ENCODE assay signal across 3 worm cellular contexts in the genomic region with DNA sequence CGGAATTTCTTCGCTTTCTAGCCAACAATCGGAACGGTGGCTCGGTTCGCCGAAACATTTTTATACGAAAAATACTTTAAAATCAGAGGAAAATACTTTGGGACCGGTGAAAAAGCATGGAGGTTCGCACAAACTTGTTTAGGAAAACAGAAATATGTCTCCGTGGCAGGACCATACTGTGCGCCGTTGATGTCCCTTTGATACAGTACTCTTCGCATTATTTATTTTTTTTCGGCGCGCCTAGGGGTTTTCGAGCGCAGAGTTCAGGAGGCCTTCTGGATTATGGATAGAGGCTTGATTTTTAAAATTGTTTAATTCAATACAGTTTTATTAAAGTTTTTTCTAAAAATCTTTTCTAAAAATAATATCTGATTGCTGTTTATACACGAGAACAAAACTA.
A peak's percentile ranks its signal among the peaks of the same experiment; 100 is the strongest.
TF ChIP-seq lines count a peak whose summit lies in the region.

A gene (minus strand): TSS at position 115 of the 400 bp plus-strand sequence.

TF ChIP-seq in whole organism, L3 larva, 47 proteins besides CTCF, POLR2A, EP300 and RAD21:
- no peak for TF ChIP-seq nhr-43 (tag; optimal IDR thresholded peaks at IDR 0.05; lab: Kevin White, UChicago; ENCODE audit: poor library complexity, severe bottlenecking)
- no peak for TF ChIP-seq nhr-76 (tag; optimal IDR thresholded peaks at IDR 0.05; lab: Kevin White, UChicago)
- TF ChIP-seq elt-1 (tag; optimal IDR thresholded peaks at IDR 0.05; lab: Kevin White, UChicago), result no peak
- no peak for TF ChIP-seq nhr-23 (tag; optimal IDR thresholded peaks at IDR 0.05; lab: Kevin White, UChicago)
- TF ChIP-seq elt-3 (tag; optimal IDR thresholded peaks at IDR 0.05; lab: Kevin White, UChicago), result no peak
- no peak for TF ChIP-seq ZK546.5 (tag; optimal IDR thresholded peaks at IDR 0.05; lab: Kevin White, UChicago)
- no peak for TF ChIP-seq unc-39 (tag; optimal IDR thresholded peaks at IDR 0.05; lab: Kevin White, UChicago)
- peak; percentile 3 for TF ChIP-seq ama-1 (optimal IDR thresholded peaks at IDR 0.05; lab: Kevin White, UChicago)

TF ChIP-seq in whole organism, L4 larva, 104 proteins besides CTCF, POLR2A, EP300 and RAD21:
- TF ChIP-seq daf-8 (GFP tag; IDR thresholded peaks at IDR 0.05; lab: Robert Waterston, UW) (no peak), lin-38 (GFP tag; IDR thresholded peaks at IDR 0.05; lab: Robert Waterston, UW) (peak; percentile 14)

TF ChIP-seq in whole organism, young adult, 124 proteins besides CTCF, POLR2A, EP300 and RAD21:
- peak; percentile 16; the same call in 1 of the 2 replicates for TF ChIP-seq hmg-1.2 (GFP tag; IDR thresholded peaks at IDR 0.05; lab: Robert Waterston, UW)
- peak; percentile 71 for TF ChIP-seq efl-1 (GFP tag; optimal IDR thresholded peaks at IDR 0.05; lab: Kevin White, UChicago)
- peak; percentile 5 for TF ChIP-seq F49E8.2 (tag; optimal IDR thresholded peaks at IDR 0.05; lab: Kevin White, UChicago; ENCODE audit: insufficient read depth)
- TF ChIP-seq dpl-1 (GFP tag; optimal IDR thresholded peaks at IDR 0.05; lab: Kevin White, UChicago), result peak; percentile 36
- no peak for TF ChIP-seq ekl-4 (GFP tag; IDR thresholded peaks at IDR 0.05; lab: Robert Waterston, UW)
- peak; percentile 61; the same call in 1 of the 2 replicates for TF ChIP-seq ceh-91 (GFP tag; IDR thresholded peaks at IDR 0.05; lab: Robert Waterston, UW)
- peak; percentile 83 for TF ChIP-seq F33H1.4 (GFP tag; IDR thresholded peaks at IDR 0.05; lab: Robert Waterston, UW)
- peak; percentile 72 for TF ChIP-seq hsf-1 (GFP tag; IDR thresholded peaks at IDR 0.05; lab: Robert Waterston, UW)
- TF ChIP-seq let-607 (tag; optimal IDR thresholded peaks at IDR 0.05; lab: Kevin White, UChicago), result no peak
- TF ChIP-seq xnd-1 (tag; optimal IDR thresholded peaks at IDR 0.05; lab: Kevin White, UChicago), result peak; percentile 55
- no peak for TF ChIP-seq Y79H2A.3 (GFP tag; conservative IDR thresholded peaks at IDR 0.05; lab: Robert Waterston, UW)
- TF ChIP-seq lsl-1 (GFP tag; optimal IDR thresholded peaks at IDR 0.05; lab: Kevin White, UChicago), result peak; percentile 87
- 0 out of 2 replicates have a peak, but pooled peaks have one; percentile 6 for TF ChIP-seq mcd-1 (GFP tag; IDR thresholded peaks at IDR 0.05; lab: Robert Waterston, UW)
- no peak for TF ChIP-seq egl-44 (GFP tag; IDR thresholded peaks at IDR 0.05; lab: Robert Waterston, UW)
- peak; percentile 80 for TF ChIP-seq madf-8 (GFP tag; conservative IDR thresholded peaks at IDR 0.05; lab: Robert Waterston, UW)
- TF ChIP-seq nfyb-1 (GFP tag; IDR thresholded peaks at IDR 0.05; lab: Robert Waterston, UW), result no peak
- no peak for TF ChIP-seq chd-7 (tag; optimal IDR thresholded peaks at IDR 0.05; lab: Kevin White, UChicago)
- TF ChIP-seq madf-6 (GFP tag; IDR thresholded peaks at IDR 0.05; lab: Robert Waterston, UW), result peak; percentile 85
- peak; percentile 36 for TF ChIP-seq snpc-3.4 (tag; optimal IDR thresholded peaks at IDR 0.05; lab: Kevin White, UChicago)
- peak; percentile 56 for TF ChIP-seq D2030.7 (GFP tag; IDR thresholded peaks at IDR 0.05; lab: Robert Waterston, UW)
- TF ChIP-seq ztf-26 (tag; optimal IDR thresholded peaks at IDR 0.05; lab: Kevin White, UChicago), result no peak
- no peak for TF ChIP-seq ZK185.1 (tag; optimal IDR thresholded peaks at IDR 0.05; lab: Kevin White, UChicago; ENCODE audit: poor library complexity, severe bottlenecking)
